Fruit fly (Drosophila melanogaster): ENCODE results near the gene Ipk2.
A peak's percentile ranks its signal among the peaks of the same experiment; 100 is the strongest.

The Ipk2 gene

DNA sequence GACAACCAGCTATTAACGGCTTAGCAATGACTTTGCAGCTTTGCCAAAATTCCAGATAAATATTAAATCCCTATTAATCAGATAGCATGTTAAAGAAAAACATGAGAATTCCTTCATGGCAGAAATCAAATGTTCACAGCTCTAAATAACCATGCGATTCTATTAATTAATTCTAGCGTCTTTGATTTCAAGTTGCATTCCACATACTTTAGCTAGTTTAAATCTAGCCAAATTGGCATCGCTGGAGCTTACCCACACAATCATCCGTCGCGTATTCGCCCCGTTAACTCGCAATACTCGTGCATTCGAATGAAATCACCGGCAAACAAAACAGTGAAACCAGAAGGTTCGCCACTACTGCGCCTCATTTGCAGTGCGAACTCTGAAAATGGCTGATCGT, 14.8 kb downstream of the Ipk2 start, which contains the start of gene Tspo (continued):
- no peak for TF ChIP-seq CG4617 (GFP tag; optimal IDR thresholded peaks at IDR 0.05; ENCODE audit: borderline replicate concordance)
- peak; percentile 88 for TF ChIP-seq cg (GFP tag; optimal IDR thresholded peaks at IDR 0.05)
- peak; percentile 44 for TF ChIP-seq HmgZ (tag; optimal IDR thresholded peaks at IDR 0.05)
- TF ChIP-seq dati (GFP tag; IDR thresholded peaks at IDR 0.05): no peak
- TF ChIP-seq Lim3 (GFP tag; IDR thresholded peaks at IDR 0.05): no peak
- no peak for TF ChIP-seq CG31388 (GFP tag; optimal IDR thresholded peaks at IDR 0.05)
- TF ChIP-seq Dref (GFP tag; IDR thresholded peaks at IDR 0.05): peak; percentile 19; the same call in 1 of the 2 replicates
- TF ChIP-seq crol (GFP tag; IDR thresholded peaks at IDR 0.05): no peak
- TF ChIP-seq CG32772 (GFP tag; IDR thresholded peaks at IDR 0.05): no peak
- TF ChIP-seq Myb (GFP tag; optimal IDR thresholded peaks at IDR 0.05): no peak
- TF ChIP-seq CG12391 (tag; optimal IDR thresholded peaks at IDR 0.05): peak; percentile 11
- TF ChIP-seq ci (GFP tag; IDR thresholded peaks at IDR 0.05): peak; percentile 19; the same call in 1 of the 3 replicates
- no peak for TF ChIP-seq Neu2 (GFP tag; optimal IDR thresholded peaks at IDR 0.05; ENCODE audit: borderline replicate concordance)
- no peak for TF ChIP-seq tap (tag; optimal IDR thresholded peaks at IDR 0.05)
- TF ChIP-seq CG5180 (GFP tag; optimal IDR thresholded peaks at IDR 0.05): no peak
- TF ChIP-seq CG32767 (GFP tag; IDR thresholded peaks at IDR 0.05): no peak
- TF ChIP-seq Mrtf (GFP tag; IDR thresholded peaks at IDR 0.05): no peak
- no peak for TF ChIP-seq CG34376 (GFP tag; optimal IDR thresholded peaks at IDR 0.05)
- no peak for TF ChIP-seq Dll (GFP tag; IDR thresholded peaks at IDR 0.05; ENCODE audit: partially characterized antibody)
- TF ChIP-seq CG10321 (GFP tag; IDR thresholded peaks at IDR 0.05): no peak
- TF ChIP-seq scrt (GFP tag; optimal IDR thresholded peaks at IDR 0.05): no peak
- no peak for TF ChIP-seq B-H2 (GFP tag; optimal IDR thresholded peaks at IDR 0.05)
- TF ChIP-seq CG1832 (GFP tag; optimal IDR thresholded peaks at IDR 0.05): no peak
- TF ChIP-seq repo (GFP tag; optimal IDR thresholded peaks at IDR 0.05): no peak
- no peak for TF ChIP-seq CG18599 (GFP tag; optimal IDR thresholded peaks at IDR 0.05)
- TF ChIP-seq Ravus (GFP tag; IDR thresholded peaks at IDR 0.05): no peak
- TF ChIP-seq CG13894 (tag; optimal IDR thresholded peaks at IDR 0.05): no peak
- no peak for TF ChIP-seq BtbVII (GFP tag; optimal IDR thresholded peaks at IDR 0.05)
- TF ChIP-seq CG13624 (GFP tag; optimal IDR thresholded peaks at IDR 0.05): peak; percentile 55
- no peak for TF ChIP-seq crc (GFP tag; optimal IDR thresholded peaks at IDR 0.05)
- peak; percentile 9; the same call in 1 of the 2 replicates for TF ChIP-seq E2f2 (GFP tag; IDR thresholded peaks at IDR 0.05)
- TF ChIP-seq Hr51 (GFP tag; optimal IDR thresholded peaks at IDR 0.05): no peak
- no peak for TF ChIP-seq knrl (GFP tag; IDR thresholded peaks at IDR 0.05; ENCODE audit: partially characterized antibody)
- no peak for TF ChIP-seq CG9437 (GFP tag; optimal IDR thresholded peaks at IDR 0.05)
- TF ChIP-seq MTF-1 (GFP tag; optimal IDR thresholded peaks at IDR 0.05; ENCODE audit: borderline replicate concordance): no peak
- no peak for TF ChIP-seq CG10267 (tag; optimal IDR thresholded peaks at IDR 0.05)
- no peak for TF ChIP-seq NfI (GFP tag; optimal IDR thresholded peaks at IDR 0.05)
- TF ChIP-seq CG10543 (GFP tag; optimal IDR thresholded peaks at IDR 0.05): peak; percentile 34
- peak; percentile 11 for TF ChIP-seq CG2116 (GFP tag; optimal IDR thresholded peaks at IDR 0.05)
- no peak for TF ChIP-seq CG14965 (GFP tag; optimal IDR thresholded peaks at IDR 0.05; ENCODE audit: borderline replicate concordance)
- TF ChIP-seq chif (GFP tag; optimal IDR thresholded peaks at IDR 0.05): no peak
- no peak for TF ChIP-seq D19A (tag; optimal IDR thresholded peaks at IDR 0.05)
- TF ChIP-seq Vsx1 (GFP tag; optimal IDR thresholded peaks at IDR 0.05): no peak
- no peak for TF ChIP-seq ttk (GFP tag; IDR thresholded peaks at IDR 0.05)
- no peak for TF ChIP-seq CG12219 (GFP tag; optimal IDR thresholded peaks at IDR 0.05)
- TF ChIP-seq Sry-δ (GFP tag; optimal IDR thresholded peaks at IDR 0.05): peak; percentile 2
- no peak for TF ChIP-seq sisA (GFP tag; IDR thresholded peaks at IDR 0.05)
- TF ChIP-seq bsh (GFP tag; optimal IDR thresholded peaks at IDR 0.05): no peak
- TF ChIP-seq amos (GFP tag; IDR thresholded peaks at IDR 0.05; ENCODE audit: partially characterized antibody): peak; percentile 14; the same call in 1 of the 2 replicates
- peak; percentile 29; the same call in 1 of the 2 replicates for TF ChIP-seq sens-2 (GFP tag; IDR thresholded peaks at IDR 0.05)

Measured in whole organism, embryonic.